Worm (Caenorhabditis elegans) whole organism, mixed stage, embryonic: Measurements from ENCODE around the gene C27B7.7.

Experiments used
- M03D4.4 ChIP-seq: sonication (generic microtip); optimal IDR thresholded peaks from 2 replicates; lab custom pipeline; 2017; ENCODE audit warnings: mild to moderate bottlenecking, missing genetic modification characterization, missing compliant biosample characterization
- bed-3 ChIP-seq: fragments of 200-800 bp; sonication (Bioruptor generic); optimal IDR thresholded peaks from 3 replicates; lab custom pipeline; 2018; ENCODE audit warnings: mild to moderate bottlenecking, missing genetic modification characterization, moderate library complexity, missing compliant biosample characterization
- blmp-1 ChIP-seq: fragments of 150-350 bp; optimal IDR thresholded peaks from 2 replicates; lab custom pipeline; 2014; ENCODE audit warnings: missing biosample characterization, missing genetic modification characterization
- ceh-39 ChIP-seq: fragments of 150-350 bp; optimal IDR thresholded peaks from 2 replicates; lab custom pipeline; 2014; ENCODE audit warnings: missing biosample characterization, missing genetic modification characterization
- ceh-43 ChIP-seq: fragments of 200-800 bp; sonication (Bioruptor generic); optimal IDR thresholded peaks from 2 replicates; lab custom pipeline; 2018; ENCODE audit warnings: mild to moderate bottlenecking, missing genetic modification characterization, moderate library complexity, missing compliant biosample characterization
- ceh-83 ChIP-seq: fragments of 200-800 bp; sonication (Bioruptor generic); optimal IDR thresholded peaks from 2 replicates; lab custom pipeline; 2018; ENCODE audit warnings: mild to moderate bottlenecking, missing genetic modification characterization, missing compliant biosample characterization
- ces-1 ChIP-seq: fragments of 150-350 bp; optimal IDR thresholded peaks from 2 replicates; lab custom pipeline; 2014; ENCODE audit warnings: missing biosample characterization, missing genetic modification reagents, missing genetic modification characterization
- cnd-1 ChIP-seq: fragments of 200-800 bp; sonication (Bioruptor generic); optimal IDR thresholded peaks from 2 replicates; lab custom pipeline; 2018; ENCODE audit warnings: mild to moderate bottlenecking, missing genetic modification characterization, missing compliant biosample characterization
- drap-1 ChIP-seq: fragments of 200-800 bp; sonication (Bioruptor generic); optimal IDR thresholded peaks from 3 replicates; lab custom pipeline; 2018; ENCODE audit warnings: mild to moderate bottlenecking, missing genetic modification characterization, missing compliant biosample characterization
- elt-1 ChIP-seq: sonication (generic microtip); optimal IDR thresholded peaks from 2 replicates; lab custom pipeline; 2017; ENCODE audit warnings: missing genetic modification characterization, mild to moderate bottlenecking, missing compliant biosample characterization, antibody characterized with exemption, moderate library complexity, borderline replicate concordance; ENCODE audit not compliant: insufficient read depth
- elt-3 ChIP-seq: fragments of 150-350 bp; optimal IDR thresholded peaks from 2 replicates; lab custom pipeline; 2014; ENCODE audit warnings: missing biosample characterization, missing genetic modification characterization
- flh-1 ChIP-seq: fragments of 200-800 bp; sonication (Bioruptor generic); optimal IDR thresholded peaks from 2 replicates; lab custom pipeline; 2018; ENCODE audit warnings: mild to moderate bottlenecking, missing genetic modification characterization, moderate library complexity, missing compliant biosample characterization
- ham-2 ChIP-seq: fragments of 200-800 bp; sonication (Bioruptor generic); optimal IDR thresholded peaks from 2 replicates; lab custom pipeline; 2018; ENCODE audit warnings: mild to moderate bottlenecking, missing genetic modification characterization, missing compliant biosample characterization
- hlh-1 ChIP-seq: fragments of 150-350 bp; optimal IDR thresholded peaks from 2 replicates; lab custom pipeline; 2014; ENCODE audit warnings: missing biosample characterization, missing genetic modification reagents, missing genetic modification characterization
- lin-13 ChIP-seq: fragments of 150-350 bp; optimal IDR thresholded peaks from 2 replicates; lab custom pipeline; 2014; ENCODE audit warnings: missing biosample characterization, missing genetic modification characterization
- lin-32 ChIP-seq: fragments of 200-800 bp; sonication (Bioruptor generic); optimal IDR thresholded peaks from 2 replicates; lab custom pipeline; 2018; ENCODE audit warnings: mild to moderate bottlenecking, missing genetic modification characterization, missing compliant biosample characterization
- lsy-2 ChIP-seq: fragments of 150-350 bp; optimal IDR thresholded peaks from 2 replicates; lab custom pipeline; 2014; ENCODE audit warnings: missing biosample characterization, missing genetic modification characterization
- mab-5 ChIP-seq: fragments of 150-350 bp; optimal IDR thresholded peaks from 2 replicates; lab custom pipeline; 2014; ENCODE audit warnings: missing biosample characterization, missing genetic modification characterization
- mep-1 ChIP-seq: fragments of 150-350 bp; optimal IDR thresholded peaks from 2 replicates; lab custom pipeline; 2017; ENCODE audit warnings: missing biosample characterization, missing genetic modification reagents, missing genetic modification characterization, inconsistent platforms
- mls-2 ChIP-seq: sonication (generic microtip); optimal IDR thresholded peaks from 2 replicates; lab custom pipeline; 2016; ENCODE audit warnings: mild to moderate bottlenecking, missing genetic modification characterization, moderate library complexity, missing compliant biosample characterization
- nhr-12 ChIP-seq: fragments of 150-350 bp; optimal IDR thresholded peaks from 2 replicates; lab custom pipeline; 2014; ENCODE audit warnings: missing biosample characterization, missing genetic modification characterization
- nhr-2 ChIP-seq: fragments of 150-350 bp; optimal IDR thresholded peaks from 2 replicates; lab custom pipeline; 2014; ENCODE audit warnings: missing biosample characterization, missing genetic modification characterization
- nhr-237 ChIP-seq: fragments of 150-350 bp; optimal IDR thresholded peaks from 2 replicates; lab custom pipeline; 2014; ENCODE audit warnings: missing biosample characterization, missing genetic modification characterization
- nhr-28 ChIP-seq: fragments of 150-350 bp; optimal IDR thresholded peaks from 2 replicates; lab custom pipeline; 2014; ENCODE audit warnings: missing biosample characterization, missing genetic modification characterization
- nhr-76 ChIP-seq: sonication (generic microtip); optimal IDR thresholded peaks from 2 replicates; lab custom pipeline; 2017; ENCODE audit warnings: missing biosample characterization, missing genetic modification characterization
- pha-4 ChIP-seq: fragments of 150-350 bp; optimal IDR thresholded peaks from 2 replicates; lab custom pipeline; 2018; ENCODE audit warnings: missing biosample characterization, missing genetic modification reagents, missing genetic modification characterization
- sem-2 ChIP-seq: fragments of 200-800 bp; sonication (Bioruptor generic); optimal IDR thresholded peaks from 2 replicates; lab custom pipeline; 2018; ENCODE audit warnings: mild to moderate bottlenecking, missing genetic modification characterization, missing compliant biosample characterization
- snpc-4 ChIP-seq: fragments of 150-350 bp; optimal IDR thresholded peaks from 2 replicates; lab custom pipeline; 2014; ENCODE audit warnings: missing biosample characterization, missing genetic modification characterization
- sptf-1 ChIP-seq: sonication (generic microtip); optimal IDR thresholded peaks from 2 replicates; lab custom pipeline; 2017; ENCODE audit warnings: mild to moderate bottlenecking, missing genetic modification characterization, moderate library complexity, missing compliant biosample characterization
- tbx-8 ChIP-seq: fragments of 200-800 bp; sonication (Bioruptor generic); optimal IDR thresholded peaks from 2 replicates; lab custom pipeline; 2018; ENCODE audit warnings: mild to moderate bottlenecking, missing genetic modification characterization, moderate library complexity, missing compliant biosample characterization
- unc-120 ChIP-seq: sonication (generic microtip); optimal IDR thresholded peaks from 2 replicates; lab custom pipeline; 2017; ENCODE audit warnings: missing genetic modification characterization, missing compliant biosample characterization; ENCODE audit not compliant: poor library complexity, severe bottlenecking
- unc-39 ChIP-seq: fragments of 150-350 bp; optimal IDR thresholded peaks from 2 replicates; lab custom pipeline; 2014; ENCODE audit warnings: missing biosample characterization, missing genetic modification characterization
- unc-62 ChIP-seq: fragments of 150-350 bp; optimal IDR thresholded peaks from 2 replicates; lab custom pipeline; 2014; ENCODE audit warnings: missing biosample characterization, missing genetic modification reagents, missing genetic modification characterization
- zip-8 ChIP-seq: fragments of 150-350 bp; optimal IDR thresholded peaks from 2 replicates; lab custom pipeline; 2014; ENCODE audit warnings: missing biosample characterization, missing genetic modification characterization
- ztf-11 ChIP-seq: fragments of 150-350 bp; optimal IDR thresholded peaks from 2 replicates; lab custom pipeline; 2014; ENCODE audit warnings: missing biosample characterization, missing genetic modification characterization

The C27B7.7 gene

DNA sequence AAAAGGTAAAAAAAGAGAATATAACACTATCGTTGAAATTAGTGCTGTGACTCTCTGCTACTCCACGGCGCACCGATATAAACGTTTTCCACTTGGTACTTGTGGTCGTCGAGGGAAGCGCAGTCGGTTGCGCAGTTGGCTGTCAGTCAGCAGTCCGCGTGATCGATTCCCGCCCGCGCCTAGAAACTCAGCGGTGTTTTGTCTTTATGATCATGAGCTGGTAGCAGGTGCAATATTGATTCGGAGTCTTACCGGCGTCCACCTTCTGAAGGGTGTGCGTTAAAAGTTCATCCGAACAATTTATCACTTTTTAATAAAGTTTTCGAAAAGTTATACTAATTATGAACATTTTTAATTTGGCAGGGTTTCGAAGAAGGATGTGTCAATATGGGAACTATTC is 20.2 kb downstream of the C27B7.7 start:
- peak; percentile 74 for TF ChIP-seq hlh-1 (tag; lab: Kevin White, UChicago)
- peak; percentile 97 for TF ChIP-seq drap-1 (GFP tag; lab: Kevin White, UChicago)
- peak; percentile 98 for TF ChIP-seq ceh-83 (GFP tag; lab: Kevin White, UChicago)
- peak; percentile 58 for TF ChIP-seq nhr-28
- peak; percentile 57 for TF ChIP-seq nhr-237 (tag; lab: Kevin White, UChicago)
- peak; percentile 62 for TF ChIP-seq ztf-11 (tag; lab: Kevin White, UChicago)
- peak; percentile 94 for TF ChIP-seq bed-3
- peak; percentile 28 for TF ChIP-seq nhr-76 (tag; lab: Kevin White, UChicago)
- peak; percentile 68 for TF ChIP-seq pha-4 (tag; lab: Kevin White, UChicago)
- peak; percentile 92 for TF ChIP-seq unc-120 (tag; lab: Kevin White, UChicago)
- TF ChIP-seq tbx-8: peak; percentile 94
- TF ChIP-seq M03D4.4 (tag; lab: Kevin White, UChicago): peak; percentile 97
- TF ChIP-seq unc-39: no peak
- TF ChIP-seq unc-62: peak; percentile 84
- peak; percentile 59 for TF ChIP-seq lin-13 (tag; lab: Kevin White, UChicago)
- TF ChIP-seq snpc-4 (tag; lab: Kevin White, UChicago): no peak
- TF ChIP-seq elt-1: no peak
- no peak for TF ChIP-seq blmp-1 (tag; lab: Kevin White, UChicago)
- TF ChIP-seq mab-5 (tag; lab: Kevin White, UChicago): peak; percentile 34
- peak; percentile 98 for TF ChIP-seq mls-2
- TF ChIP-seq zip-8 (tag; lab: Kevin White, UChicago): no peak
- TF ChIP-seq sem-2 (GFP tag; lab: Kevin White, UChicago): peak; percentile 96
- no peak for TF ChIP-seq ceh-39 (tag; lab: Kevin White, UChicago)
- TF ChIP-seq sptf-1: peak; percentile 99
- TF ChIP-seq mep-1 (tag; lab: Kevin White, UChicago): peak; percentile 58
- peak; percentile 43 for TF ChIP-seq lsy-2
- no peak for TF ChIP-seq nhr-12
- TF ChIP-seq cnd-1 (tag; lab: Kevin White, UChicago): peak; percentile 98
- peak; percentile 96 for TF ChIP-seq lin-32 (GFP tag; lab: Kevin White, UChicago)
- TF ChIP-seq flh-1 (GFP tag; lab: Kevin White, UChicago): peak; percentile 95
- peak; percentile 64 for TF ChIP-seq elt-3
- TF ChIP-seq ceh-43: peak; percentile 97
- TF ChIP-seq ces-1: peak; percentile 4
- peak; percentile 96 for TF ChIP-seq ham-2 (GFP tag; lab: Kevin White, UChicago)
- TF ChIP-seq nhr-2: peak; percentile 10

DNA sequence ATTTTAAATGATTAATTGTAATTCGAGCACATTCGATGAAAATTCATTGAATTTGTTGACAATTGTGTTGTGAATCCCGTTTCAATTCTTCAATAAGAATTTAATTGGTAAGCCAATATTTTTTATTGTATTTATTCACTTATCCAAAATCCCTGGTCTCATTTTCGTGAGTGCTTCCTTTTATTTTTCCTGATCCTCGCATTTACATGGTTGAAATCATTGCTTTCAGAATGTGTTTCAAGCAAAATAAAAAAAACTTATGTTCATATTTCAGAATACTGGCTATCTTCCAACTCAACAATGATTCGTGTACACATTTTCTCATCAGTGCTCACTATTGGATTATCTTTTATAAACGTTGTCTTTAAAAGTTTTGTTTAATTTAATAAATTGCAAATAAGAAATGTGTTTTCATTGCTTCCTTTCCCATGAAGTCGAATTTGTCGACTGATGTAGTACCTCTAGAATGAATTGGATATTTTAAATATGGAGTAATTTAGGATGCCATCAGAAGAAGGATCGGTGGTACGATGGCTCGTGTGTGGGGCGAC is 23.2 kb downstream of the C27B7.7 start, which contains the start of the genes D1046.18 and slc-25A26:
Gene D1046.18 (plus strand): TSS at position 301 of the 551 bp plus-strand sequence.
Gene slc-25A26 (plus strand): TSS at position 501 of the 551 bp plus-strand sequence.
- TF ChIP-seq lin-32 (GFP tag; lab: Kevin White, UChicago): no peak
- no peak for TF ChIP-seq ceh-83 (GFP tag; lab: Kevin White, UChicago)
- no peak for TF ChIP-seq elt-1
- TF ChIP-seq sptf-1: no peak
- TF ChIP-seq mab-5 (tag; lab: Kevin White, UChicago): no peak
- TF ChIP-seq snpc-4 (tag; lab: Kevin White, UChicago): no peak
- no peak for TF ChIP-seq ceh-39 (tag; lab: Kevin White, UChicago)
- TF ChIP-seq zip-8 (tag; lab: Kevin White, UChicago): no peak
- TF ChIP-seq drap-1 (GFP tag; lab: Kevin White, UChicago): no peak
- TF ChIP-seq unc-39: no peak
- TF ChIP-seq nhr-28: no peak
- TF ChIP-seq ceh-43: no peak
- TF ChIP-seq lin-13 (tag; lab: Kevin White, UChicago): no peak
- TF ChIP-seq ztf-11 (tag; lab: Kevin White, UChicago): no peak
- no peak for TF ChIP-seq bed-3
- TF ChIP-seq nhr-2: no peak
- TF ChIP-seq nhr-76 (tag; lab: Kevin White, UChicago): no peak

DNA sequence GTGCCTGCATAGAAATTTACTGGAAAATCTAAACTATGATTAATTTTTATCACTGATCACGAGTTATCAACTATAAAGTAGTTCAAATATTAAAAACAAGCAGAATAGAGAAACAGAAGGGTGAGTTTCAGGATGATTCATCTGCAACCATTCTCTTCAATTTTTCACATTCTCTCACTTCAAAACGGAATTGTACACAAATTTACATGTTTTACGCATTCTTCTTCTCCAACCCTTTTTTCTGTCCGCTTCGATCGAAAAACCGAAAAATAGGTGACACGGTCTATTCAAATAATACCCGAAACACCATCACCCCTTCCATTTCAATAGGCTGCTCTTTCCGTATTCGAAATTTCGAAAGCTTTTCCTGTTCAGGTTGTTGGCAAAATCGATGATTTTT is 26.7 kb downstream of the C27B7.7 start, which contains the start of gene D1046.4:
Gene D1046.4 (plus strand): TSS at position 301 of the 400 bp plus-strand sequence.
- TF ChIP-seq mls-2 (no peak), sem-2 (GFP tag; lab: Kevin White, UChicago) (no peak), unc-120 (tag; lab: Kevin White, UChicago) (no peak), pha-4 (tag; lab: Kevin White, UChicago) (no peak), nhr-12 (no peak), nhr-76 (tag; lab: Kevin White, UChicago) (no peak), mep-1 (tag; lab: Kevin White, UChicago) (no peak), flh-1 (GFP tag; lab: Kevin White, UChicago) (no peak), lsy-2 (no peak), unc-39 (no peak), elt-3 (no peak), blmp-1 (tag; lab: Kevin White, UChicago) (no peak), ztf-11 (tag; lab: Kevin White, UChicago) (no peak), nhr-2 (no peak), nhr-28 (no peak), ceh-83 (GFP tag; lab: Kevin White, UChicago) (no peak), drap-1 (GFP tag; lab: Kevin White, UChicago) (no peak), lin-13 (tag; lab: Kevin White, UChicago) (no peak), zip-8 (tag; lab: Kevin White, UChicago) (no peak), lin-32 (GFP tag; lab: Kevin White, UChicago) (no peak)
